Fruit fly (Drosophila melanogaster): ENCODE data around the gene phu.

Gene phu

dm6 chr3R:9494627-9495009, at the start of gene phu:
Gene phu (plus strand): TSS chr3R:9494801.
- TF ChIP-seq CTCF (optimal IDR thresholded peaks at IDR 0.05): no peak
- TF ChIP-seq CG8478 (optimal IDR thresholded peaks at IDR 0.05): no peak

dm6 chr3R:9448320-9448719, 46.3 kb upstream of the phu start:
- TF ChIP-seq CTCF (optimal IDR thresholded peaks at IDR 0.05) (no peak), CG8478 (optimal IDR thresholded peaks at IDR 0.05) (no peak)

dm6 chr3R:9450672-9451071, 43.9 kb upstream of the phu start:
- TF ChIP-seq CTCF (optimal IDR thresholded peaks at IDR 0.05) (no peak), CG8478 (optimal IDR thresholded peaks at IDR 0.05) (no peak)

dm6 chr3R:9454980-9455379, 39.6 kb upstream of the phu start:
- TF ChIP-seq CG8478 (optimal IDR thresholded peaks at IDR 0.05) (no peak), CTCF (optimal IDR thresholded peaks at IDR 0.05) (no peak)

- no peak for TF ChIP-seq CTCF (optimal IDR thresholded peaks at IDR 0.05)
- TF ChIP-seq CG8478 (optimal IDR thresholded peaks at IDR 0.05): no peak
Observed at dm6 chr3R:9456373-9456772, 38.2 kb upstream of the phu start, which contains the start of gene GstZ1. Gene GstZ1 (minus strand): TSS chr3R:9456546.

dm6 chr3R:9459385-9460285, 35.0 kb upstream of the phu start:
- no peak for TF ChIP-seq CG8478 (optimal IDR thresholded peaks at IDR 0.05)
- TF ChIP-seq CTCF (optimal IDR thresholded peaks at IDR 0.05): no peak

- TF ChIP-seq CG8478 (optimal IDR thresholded peaks at IDR 0.05) (no peak), CTCF (optimal IDR thresholded peaks at IDR 0.05) (no peak)
Observed at dm6 chr3R:9460488-9461150, 34.0 kb upstream of the phu start, which contains the start of gene GstZ2. Gene GstZ2 (minus strand): TSS chr3R:9460652.

dm6 chr3R:9468109-9468508, 26.5 kb upstream of the phu start:
- no peak for TF ChIP-seq CTCF (optimal IDR thresholded peaks at IDR 0.05)
- no peak for TF ChIP-seq CG8478 (optimal IDR thresholded peaks at IDR 0.05)

- TF ChIP-seq CTCF (optimal IDR thresholded peaks at IDR 0.05) (no peak), CG8478 (optimal IDR thresholded peaks at IDR 0.05) (no peak)
Observed at dm6 chr3R:9480396-9480795, 14.2 kb upstream of the phu start.

- TF ChIP-seq CG8478 (optimal IDR thresholded peaks at IDR 0.05) (no peak), CTCF (optimal IDR thresholded peaks at IDR 0.05) (no peak)
Observed at dm6 chr3R:9487561-9487960, 7.0 kb upstream of the phu start.

dm6 chr3R:9487961-9488360, 6.6 kb upstream of the phu start:
- TF ChIP-seq CTCF (optimal IDR thresholded peaks at IDR 0.05) (no peak), CG8478 (optimal IDR thresholded peaks at IDR 0.05) (no peak)

- TF ChIP-seq CG8478 (optimal IDR thresholded peaks at IDR 0.05): no peak
- no peak for TF ChIP-seq CTCF (optimal IDR thresholded peaks at IDR 0.05)
Observed at dm6 chr3R:9488493-9488892, 6.1 kb upstream of the phu start.

- TF ChIP-seq CG8478 (optimal IDR thresholded peaks at IDR 0.05) (no peak), CTCF (optimal IDR thresholded peaks at IDR 0.05) (no peak)
Observed at dm6 chr3R:9491065-9491567, 3.5 kb upstream of the phu start.

- TF ChIP-seq CG8478 (optimal IDR thresholded peaks at IDR 0.05) (no peak), CTCF (optimal IDR thresholded peaks at IDR 0.05) (no peak)
Observed at dm6 chr3R:9492100-9492499, 2.5 kb upstream of the phu start.

- TF ChIP-seq CG8478 (optimal IDR thresholded peaks at IDR 0.05) (no peak), CTCF (optimal IDR thresholded peaks at IDR 0.05) (no peak)
Observed at dm6 chr3R:9493627-9494626, 674 bp upstream of the phu start, which contains the start of gene CG16779. Gene CG16779 (minus strand): TSS chr3R:9493677.

Data from S2 (cell line).